Worm (Caenorhabditis elegans): ENCODE results near the gene C17E7.9.

DNA sequence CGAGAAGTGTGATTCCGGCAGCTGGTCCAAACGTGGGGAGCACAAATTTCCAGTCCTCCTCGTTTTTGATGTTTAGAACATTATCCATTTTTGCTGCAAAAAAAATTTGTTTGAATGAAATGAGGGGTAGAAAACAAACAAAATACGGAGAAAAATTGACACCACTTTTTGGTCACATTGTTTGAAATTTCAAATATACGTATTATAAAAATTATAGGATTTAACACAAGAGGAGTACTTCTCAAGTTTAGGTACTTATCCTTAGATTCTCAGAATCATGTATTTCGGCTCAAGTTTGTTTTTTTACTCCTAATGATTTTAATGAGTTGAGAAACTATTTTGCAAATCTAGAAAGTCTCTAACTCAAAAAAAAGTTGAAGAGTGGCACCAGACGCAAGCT lies 1.3 kb upstream of the C17E7.9 start, which contains the start of gene C17E7.12:
- TF ChIP-seq ama-1 (optimal IDR thresholded peaks at IDR 0.05) = no peak
- no peak for TF ChIP-seq lin-39 (tag; optimal IDR thresholded peaks at IDR 0.05)
- no peak for TF ChIP-seq sdz-12 (GFP tag; optimal IDR thresholded peaks at IDR 0.05)
- no peak for TF ChIP-seq aly-2 (tag; optimal IDR thresholded peaks at IDR 0.05)
- TF ChIP-seq lsy-2 (tag; optimal IDR thresholded peaks at IDR 0.05) = no peak
- TF ChIP-seq nhr-6 (tag; optimal IDR thresholded peaks at IDR 0.05) = no peak
- no peak for TF ChIP-seq zfp-2 (tag; optimal IDR thresholded peaks at IDR 0.05)
